Worm (Caenorhabditis elegans) whole organism, L2 larva: ENCODE data around the gene C49F8.3.

ENCODE experiments used
- C34F6.9 ChIP-seq: fragments of 150-350 bp; optimal IDR thresholded peaks from 2 replicates; lab custom pipeline; 2014; ENCODE audit warnings: missing biosample characterization, missing genetic modification characterization
- F13H6.1 ChIP-seq: sonication (generic microtip); optimal IDR thresholded peaks from 2 replicates; lab custom pipeline; 2016; ENCODE audit warnings: missing genetic modification characterization, missing compliant biosample characterization
- R02D3.7 ChIP-seq: fragments of 150-350 bp; optimal IDR thresholded peaks from 2 replicates; lab custom pipeline; 2014; ENCODE audit warnings: missing biosample characterization, missing genetic modification characterization
- Y55F3AM.14 ChIP-seq: fragments of 200-800 bp; sonication (Bioruptor generic); optimal IDR thresholded peaks from 2 replicates; lab custom pipeline; 2018; ENCODE audit warnings: mild to moderate bottlenecking, missing genetic modification characterization, missing compliant biosample characterization
- ZK546.5 ChIP-seq: sonication (generic microtip); optimal IDR thresholded peaks from 2 replicates; lab custom pipeline; 2017; ENCODE audit warnings: missing biosample characterization, missing genetic modification characterization
- alr-1 ChIP-seq: fragments of 150-350 bp; optimal IDR thresholded peaks from 2 replicates; lab custom pipeline; 2014; ENCODE audit warnings: missing biosample characterization, missing genetic modification characterization
- aly-2 ChIP-seq: fragments of 150-350 bp; optimal IDR thresholded peaks from 2 replicates; lab custom pipeline; 2014; ENCODE audit warnings: missing biosample characterization, missing genetic modification characterization
- ama-1 ChIP-seq: fragments of 150-350 bp; optimal IDR thresholded peaks from 2 replicates; lab custom pipeline; 2018; ENCODE audit warnings: inconsistent platforms
- blmp-1 ChIP-seq: sonication (generic microtip); optimal IDR thresholded peaks from 2 replicates; lab custom pipeline; 2017; ENCODE audit warnings: missing genetic modification characterization, mild to moderate bottlenecking, missing compliant biosample characterization, antibody characterized with exemption, moderate library complexity; ENCODE audit not compliant: insufficient read depth
- ceh-16 ChIP-seq: fragments of 150-350 bp; optimal IDR thresholded peaks from 2 replicates; lab custom pipeline; 2014; ENCODE audit warnings: missing biosample characterization, missing genetic modification characterization
- ceh-82 ChIP-seq: fragments of 150-350 bp; optimal IDR thresholded peaks from 2 replicates; lab custom pipeline; 2014; ENCODE audit warnings: missing biosample characterization, missing genetic modification characterization
- crh-2 ChIP-seq: sonication (generic microtip); optimal IDR thresholded peaks from 2 replicates; lab custom pipeline; 2017; ENCODE audit warnings: missing biosample characterization, missing genetic modification characterization
- dmd-4 ChIP-seq: sonication (generic microtip); optimal IDR thresholded peaks from 2 replicates; lab custom pipeline; 2017; ENCODE audit warnings: missing biosample characterization, missing genetic modification characterization
- egl-27 ChIP-seq: sonication (generic microtip); optimal IDR thresholded peaks from 3 replicates; lab custom pipeline; 2017; ENCODE audit warnings: missing biosample characterization, missing genetic modification reagents, missing genetic modification characterization
- elt-1 ChIP-seq: fragments of 150-350 bp; optimal IDR thresholded peaks from 2 replicates; lab custom pipeline; 2014; ENCODE audit warnings: missing biosample characterization, missing genetic modification characterization
- elt-3 ChIP-seq: sonication (generic microtip); optimal IDR thresholded peaks from 2 replicates; lab custom pipeline; 2017; ENCODE audit warnings: missing biosample characterization, missing genetic modification characterization
- fos-1 ChIP-seq: fragments of 150-350 bp; optimal IDR thresholded peaks from 2 replicates; lab custom pipeline; 2014; ENCODE audit warnings: missing biosample characterization, missing genetic modification characterization
- gmeb-1 ChIP-seq: fragments of 150-350 bp; optimal IDR thresholded peaks from 2 replicates; lab custom pipeline; 2014; ENCODE audit warnings: missing biosample characterization, missing genetic modification characterization
- lin-11 ChIP-seq: fragments of 150-350 bp; sonication (generic microtip); optimal IDR thresholded peaks from 2 replicates; lab custom pipeline; 2014; ENCODE audit warnings: missing biosample characterization, missing genetic modification characterization, inconsistent platforms, mixed read lengths
- lin-13 ChIP-seq: fragments of 150-350 bp; optimal IDR thresholded peaks from 2 replicates; lab custom pipeline; 2014; ENCODE audit warnings: missing biosample characterization, missing genetic modification reagents, missing genetic modification characterization
- lin-39 ChIP-seq: fragments of 150-350 bp; optimal IDR thresholded peaks from 2 replicates; lab custom pipeline; 2014; ENCODE audit warnings: missing biosample characterization, missing genetic modification reagents, missing genetic modification characterization
- lsy-2 ChIP-seq, 2 experiments: fragments of 150-350 bp in 1 of 2; sonication (generic microtip) in 1 of 2; optimal IDR thresholded peaks; 2 replicates each; lab custom pipeline; 2014 to 2017; ENCODE audit warnings: missing biosample characterization in 2 of 2, missing genetic modification characterization in 2 of 2
- mab-5 ChIP-seq: fragments of 150-350 bp; optimal IDR thresholded peaks from 2 replicates; lab custom pipeline; 2014; ENCODE audit warnings: missing biosample characterization, missing genetic modification characterization
- mbf-1 ChIP-seq: sonication (generic microtip); optimal IDR thresholded peaks from 2 replicates; lab custom pipeline; 2017; ENCODE audit warnings: missing biosample characterization, missing genetic modification characterization
- mdl-1 ChIP-seq, 2 experiments: fragments of 150-350 bp in 1 of 2; sonication (generic microtip) in 1 of 2; optimal IDR thresholded peaks; 2 replicates each; lab custom pipeline; 2017; ENCODE audit warnings: missing biosample characterization in 2 of 2, missing genetic modification characterization in 2 of 2
- nhr-10 ChIP-seq: sonication (generic microtip); optimal IDR thresholded peaks from 2 replicates; lab custom pipeline; 2017; ENCODE audit warnings: missing biosample characterization, missing genetic modification characterization
- nhr-11 ChIP-seq: fragments of 150-350 bp; optimal IDR thresholded peaks from 2 replicates; lab custom pipeline; 2014; ENCODE audit warnings: missing biosample characterization, missing genetic modification characterization
- nhr-12 ChIP-seq: fragments of 150-350 bp; optimal IDR thresholded peaks from 2 replicates; lab custom pipeline; 2014; ENCODE audit warnings: missing biosample characterization, missing genetic modification characterization
- nhr-129 ChIP-seq: fragments of 150-350 bp; optimal IDR thresholded peaks from 2 replicates; lab custom pipeline; 2014; ENCODE audit warnings: missing biosample characterization, missing genetic modification characterization
- nhr-21 ChIP-seq: fragments of 150-350 bp; optimal IDR thresholded peaks from 2 replicates; lab custom pipeline; 2014; ENCODE audit warnings: missing biosample characterization, missing genetic modification characterization
- nhr-23 ChIP-seq: fragments of 150-350 bp; optimal IDR thresholded peaks from 2 replicates; lab custom pipeline; 2014; ENCODE audit warnings: missing biosample characterization, missing genetic modification reagents, missing genetic modification characterization
- nhr-237 ChIP-seq: fragments of 150-350 bp; optimal IDR thresholded peaks from 2 replicates; lab custom pipeline; 2014; ENCODE audit warnings: missing biosample characterization, missing genetic modification characterization
- nhr-25 ChIP-seq: fragments of 150-350 bp; sonication (generic microtip); optimal IDR thresholded peaks from 3 replicates; lab custom pipeline; 2014; ENCODE audit warnings: missing biosample characterization, missing genetic modification characterization
- nhr-6 ChIP-seq: fragments of 150-350 bp; optimal IDR thresholded peaks from 2 replicates; lab custom pipeline; 2014; ENCODE audit warnings: missing biosample characterization, missing genetic modification characterization
- nhr-77 ChIP-seq: fragments of 150-350 bp; optimal IDR thresholded peaks from 2 replicates; lab custom pipeline; 2014; ENCODE audit warnings: missing biosample characterization, missing genetic modification characterization
- peb-1 ChIP-seq: fragments of 150-350 bp; optimal IDR thresholded peaks from 2 replicates; lab custom pipeline; 2014; ENCODE audit warnings: missing biosample characterization, missing genetic modification characterization
- sem-4 ChIP-seq: fragments of 150-350 bp; optimal IDR thresholded peaks from 2 replicates; lab custom pipeline; 2014; ENCODE audit warnings: missing biosample characterization, missing genetic modification reagents, missing genetic modification characterization
- skn-1 ChIP-seq: sonication (generic microtip); optimal IDR thresholded peaks from 2 replicates; lab custom pipeline; 2017; ENCODE audit warnings: missing biosample characterization, missing genetic modification characterization
- sma-3 ChIP-seq: sonication (generic microtip); optimal IDR thresholded peaks from 2 replicates; lab custom pipeline; 2016; ENCODE audit warnings: missing genetic modification reagents, missing genetic modification characterization, missing compliant biosample characterization
- sma-9 ChIP-seq, 2 experiments: fragments of 150-350 bp in 1 of 2; sonication (generic microtip) in 1 of 2; optimal IDR thresholded peaks; 2 replicates each; lab custom pipeline; 2014 to 2016; ENCODE audit warnings: missing genetic modification characterization in 2 of 2, mild to moderate bottlenecking in 1 of 2, missing biosample characterization in 1 of 2, missing compliant biosample characterization in 1 of 2, missing genetic modification reagents in 1 of 2, moderate library complexity in 1 of 2
- snpc-4 ChIP-seq: fragments of 150-350 bp; optimal IDR thresholded peaks from 2 replicates; lab custom pipeline; 2014; ENCODE audit warnings: missing biosample characterization, missing genetic modification characterization
- unc-39 ChIP-seq: fragments of 150-350 bp; optimal IDR thresholded peaks from 2 replicates; lab custom pipeline; 2014; ENCODE audit warnings: missing biosample characterization, missing genetic modification characterization
- unc-55 ChIP-seq: fragments of 150-350 bp; sonication (generic microtip); optimal IDR thresholded peaks from 3 replicates; lab custom pipeline; 2014; ENCODE audit warnings: missing biosample characterization, missing genetic modification reagents, missing genetic modification characterization
- unc-62 ChIP-seq: fragments of 150-350 bp; optimal IDR thresholded peaks from 2 replicates; lab custom pipeline; 2014; ENCODE audit warnings: missing biosample characterization, missing genetic modification reagents, missing genetic modification characterization
- zag-1 ChIP-seq: fragments of 150-350 bp; optimal IDR thresholded peaks from 2 replicates; lab custom pipeline; 2014; ENCODE audit warnings: missing biosample characterization, missing genetic modification characterization
- ztf-1 ChIP-seq: fragments of 200-800 bp; sonication (Bioruptor generic); conservative IDR thresholded peaks from 2 replicates; pipeline ENCODE4 v1.3.6; 2022; ENCODE audit warnings: missing genetic modification characterization, missing compliant biosample characterization
- ztf-11 ChIP-seq: sonication (generic microtip); optimal IDR thresholded peaks from 2 replicates; lab custom pipeline; 2017; ENCODE audit warnings: missing biosample characterization, missing genetic modification characterization
- ztf-4 ChIP-seq: fragments of 150-350 bp; optimal IDR thresholded peaks from 2 replicates; lab custom pipeline; 2014; ENCODE audit warnings: missing biosample characterization, missing genetic modification characterization

C49F8.3 gene

ce11 chrX:13421068-13421467 is 33.7 kb upstream of the C49F8.3 start:
- TF ChIP-seq nhr-11 (tag; lab: Kevin White, UChicago) (no peak), sma-9 (GFP tag; optimal IDR thresholded peaks at IDR 0.05; lab: Kevin White, UChicago) (peak; percentile 14), sma-9 (tag; optimal IDR thresholded peaks at IDR 0.05; lab: Kevin White, UChicago) (no peak), fos-1 (tag; lab: Kevin White, UChicago) (peak; percentile 77)
- TF ChIP-seq, all 48 proteins: peak for 2

DNA sequence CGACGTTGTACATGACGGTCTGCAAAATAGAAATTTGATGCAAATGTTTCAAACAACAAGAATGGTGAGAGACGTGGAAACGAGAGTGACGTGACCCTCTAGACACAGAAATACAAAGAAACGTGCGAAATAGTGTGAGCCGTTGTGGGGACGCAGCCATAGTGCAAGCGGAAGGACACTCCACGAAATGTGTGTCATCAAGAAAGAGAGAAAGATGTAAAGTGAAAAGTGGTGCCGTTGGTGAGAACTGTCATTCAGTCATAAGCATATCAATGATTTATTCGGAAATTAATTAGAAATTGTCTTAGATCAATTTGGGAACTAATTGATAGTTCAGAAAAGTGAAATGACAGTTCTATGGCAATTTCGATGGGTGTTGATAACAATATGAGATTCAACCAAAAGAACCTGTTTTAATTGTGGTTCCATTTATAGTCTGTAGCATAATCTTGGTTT is 32.6 kb upstream of the C49F8.3 start, which contains the start of gene C29F7.3:
Gene C29F7.3, minus strand, starts transcription at position 51 of the 456 bp plus-strand sequence.
- TF ChIP-seq nhr-77 (no peak), R02D3.7 (tag; lab: Kevin White, UChicago) (no peak), ceh-16 (tag; lab: Kevin White, UChicago) (no peak), snpc-4 (tag; lab: Kevin White, UChicago) (no peak), ceh-82 (no peak), gmeb-1 (no peak), blmp-1 (tag; lab: Kevin White, UChicago) (peak; percentile 87), unc-62 (GFP tag; lab: Kevin White, UChicago) (no peak), nhr-23 (tag; lab: Kevin White, UChicago) (no peak), Y55F3AM.14 (no peak), nhr-237 (tag; lab: Kevin White, UChicago) (no peak), lin-39 (tag; lab: Kevin White, UChicago) (no peak), ZK546.5 (tag; lab: Kevin White, UChicago) (no peak), fos-1 (tag; lab: Kevin White, UChicago) (peak; percentile 36), peb-1 (no peak), zag-1 (no peak), ztf-4 (no peak), crh-2 (tag; lab: Kevin White, UChicago) (peak; percentile 26), sma-9 (GFP tag; optimal IDR thresholded peaks at IDR 0.05; lab: Kevin White, UChicago) (peak; percentile 68), sma-9 (tag; optimal IDR thresholded peaks at IDR 0.05; lab: Kevin White, UChicago) (no peak), nhr-12 (tag; lab: Kevin White, UChicago) (no peak), lsy-2 (tag; optimal IDR thresholded peaks at IDR 0.05; lab: Kevin White, UChicago) (no peak), lin-11 (tag; lab: Kevin White, UChicago) (no peak), nhr-129 (peak; percentile 55), C34F6.9 (peak; percentile 19), lin-13 (GFP tag; lab: Kevin White, UChicago) (no peak), unc-39 (tag; lab: Kevin White, UChicago) (no peak), sma-3 (GFP tag; lab: Kevin White, UChicago) (peak; percentile 43), mbf-1 (tag; lab: Kevin White, UChicago) (no peak), skn-1 (tag; lab: Kevin White, UChicago) (no peak), nhr-11 (tag; lab: Kevin White, UChicago) (no peak), egl-27 (no peak), alr-1 (tag; lab: Kevin White, UChicago) (no peak), unc-55 (GFP tag; lab: Kevin White, UChicago) (no peak), ztf-11 (no peak), mab-5 (no peak), aly-2 (tag; lab: Kevin White, UChicago) (no peak), nhr-10 (no peak), nhr-6 (tag; lab: Kevin White, UChicago) (no peak), elt-3 (tag; lab: Kevin White, UChicago) (no peak), nhr-21 (tag; lab: Kevin White, UChicago) (no peak), ztf-1 (GFP tag; lab: Robert Waterston, UW) (no peak), dmd-4 (tag; lab: Kevin White, UChicago) (no peak), ama-1 (no peak), F13H6.1 (peak; percentile 23), sem-4 (no peak), elt-1 (tag; lab: Kevin White, UChicago) (no peak), nhr-25 (peak; percentile 68), mdl-1 (tag; optimal IDR thresholded peaks at IDR 0.05; lab: Kevin White, UChicago) (no peak)
